Worm (Caenorhabditis elegans) whole organism, young adult: ENCODE data around the gene C47E12.10.

ENCODE experiments used
- B0035.1 ChIP-seq: sonication (generic microtip); optimal IDR thresholded peaks from 2 replicates; lab custom pipeline; 2016; ENCODE audit warnings: missing genetic modification characterization, mild to moderate bottlenecking, missing compliant biosample characterization, missing genotype, missing genetic modification reagents
- C06A6.2 ChIP-seq: fragments of 200-800 bp; sonication (Bioruptor generic); conservative IDR thresholded peaks from 2 replicates; pipeline ENCODE4 v1.3.6; 2022; ENCODE audit warnings: missing genetic modification characterization, missing compliant biosample characterization
- F52B5.7 ChIP-seq: sonication (generic microtip); optimal IDR thresholded peaks from 2 replicates; lab custom pipeline; 2016; ENCODE audit warnings: mild to moderate bottlenecking, missing genetic modification characterization, missing compliant biosample characterization
- F57A8.1 ChIP-seq: fragments of 200-800 bp; sonication (Bioruptor generic); optimal IDR thresholded peaks from 2 replicates; lab custom pipeline; 2018; ENCODE audit warnings: mild to moderate bottlenecking, missing genetic modification characterization, moderate library complexity, missing compliant biosample characterization
- F57C9.4 ChIP-seq: sonication (generic microtip); optimal IDR thresholded peaks from 2 replicates; lab custom pipeline; 2017; ENCODE audit warnings: mild to moderate bottlenecking, missing genetic modification characterization, missing compliant biosample characterization
- K12H6.12 ChIP-seq: fragments of 200-800 bp; sonication (Bioruptor generic); optimal IDR thresholded peaks from 2 replicates; lab custom pipeline; 2018; ENCODE audit warnings: mild to moderate bottlenecking, missing genetic modification characterization, missing compliant biosample characterization
- T26A5.8 ChIP-seq: sonication (generic microtip); optimal IDR thresholded peaks from 2 replicates; lab custom pipeline; 2016; ENCODE audit warnings: missing genetic modification characterization, missing compliant biosample characterization
- Y53F4B.3 ChIP-seq: fragments of 200-800 bp; sonication (Bioruptor generic); IDR thresholded peaks from 2 replicates; pipeline ENCODE4 v1.3.6; 2022; ENCODE audit warnings: missing genetic modification reagents, missing genetic modification characterization, missing compliant biosample characterization
- Y53G8AR.9 ChIP-seq: fragments of 200-800 bp; sonication (Bioruptor generic); conservative IDR thresholded peaks from 2 replicates; pipeline ENCODE4 v1.3.6; 2022; ENCODE audit warnings: missing genetic modification reagents, missing genetic modification characterization, missing compliant biosample characterization
- Y79H2A.3 ChIP-seq: fragments of 200-800 bp; sonication (Bioruptor generic); conservative IDR thresholded peaks from 2 replicates; pipeline ENCODE4 v1.3.6; 2022; ENCODE audit warnings: missing genetic modification reagents, missing genetic modification characterization, missing compliant biosample characterization
- akir-1 ChIP-seq: fragments of 200-800 bp; sonication (Bioruptor generic); optimal IDR thresholded peaks from 2 replicates; lab custom pipeline; 2018; ENCODE audit warnings: mild to moderate bottlenecking, missing genetic modification characterization, moderate library complexity, missing compliant biosample characterization
- ama-1 ChIP-seq, 3 experiments: fragments of 150-350 bp in 1 of 3; sonication (generic microtip) in 2 of 3; optimal IDR thresholded peaks; 2 replicates each; lab custom pipeline; 2014 to 2018; ENCODE audit warnings: missing biosample characterization in 2 of 3, missing genetic modification characterization in 2 of 3, missing genetic modification reagents in 2 of 3
- attf-5 ChIP-seq: fragments of 200-800 bp; sonication (Bioruptor generic); optimal IDR thresholded peaks from 2 replicates; lab custom pipeline; 2018; ENCODE audit warnings: mild to moderate bottlenecking, missing genetic modification characterization, missing compliant biosample characterization
- ceh-100 ChIP-seq: fragments of 200-800 bp; sonication (Bioruptor generic); IDR thresholded peaks from 2 replicates; pipeline ENCODE4 v1.3.6; 2022; ENCODE audit warnings: missing genetic modification reagents, missing genetic modification characterization, missing compliant biosample characterization
- ceh-40 ChIP-seq: fragments of 200-800 bp; sonication (Bioruptor generic); IDR thresholded peaks from 2 replicates; pipeline ENCODE4 v1.3.6; 2022; ENCODE audit warnings: missing genetic modification characterization, missing compliant biosample characterization
- ceh-79 ChIP-seq: sonication (generic microtip); optimal IDR thresholded peaks from 2 replicates; lab custom pipeline; 2017; ENCODE audit warnings: mild to moderate bottlenecking, missing genetic modification characterization, missing compliant biosample characterization
- egl-44 ChIP-seq: fragments of 200-800 bp; sonication (Bioruptor generic); IDR thresholded peaks from 2 replicates; pipeline ENCODE4 v1.3.6; 2022; ENCODE audit warnings: missing genetic modification reagents, missing genetic modification characterization, missing compliant biosample characterization
- egrh-3 ChIP-seq: fragments of 200-800 bp; sonication (Bioruptor generic); IDR thresholded peaks from 2 replicates; pipeline ENCODE4 v1.3.6; 2022; ENCODE audit warnings: missing genetic modification reagents, missing genetic modification characterization, missing compliant biosample characterization
- ekl-4 ChIP-seq: fragments of 200-800 bp; sonication (Bioruptor generic); IDR thresholded peaks from 2 replicates; pipeline ENCODE4 v1.3.6; 2022; ENCODE audit warnings: missing genetic modification reagents, missing genetic modification characterization, missing compliant biosample characterization
- gei-17 ChIP-seq: fragments of 200-800 bp; sonication (Bioruptor generic); optimal IDR thresholded peaks from 2 replicates; lab custom pipeline; 2018; ENCODE audit warnings: mild to moderate bottlenecking, missing genetic modification characterization, missing compliant biosample characterization
- hlh-12 ChIP-seq: sonication (generic microtip); optimal IDR thresholded peaks from 2 replicates; lab custom pipeline; 2016; ENCODE audit warnings: missing genetic modification characterization, missing compliant biosample characterization
- hmg-1.2 ChIP-seq: fragments of 200-800 bp; sonication (Bioruptor generic); IDR thresholded peaks from 2 replicates; pipeline ENCODE4 v1.3.6; 2022; ENCODE audit warnings: missing genetic modification reagents, missing genetic modification characterization, missing compliant biosample characterization
- let-607 ChIP-seq, 2 experiments: fragments of 200-800 bp in 1 of 2; sonication (Bioruptor generic) in 1 of 2; sonication (generic microtip) in 1 of 2; optimal IDR thresholded peaks; 2 replicates each; lab custom pipeline; 2016 to 2018; ENCODE audit warnings: mild to moderate bottlenecking in 2 of 2, missing compliant biosample characterization in 2 of 2, missing genetic modification characterization in 2 of 2, moderate library complexity in 2 of 2, missing genotype in 1 of 2
- lin-35 ChIP-seq, 3 experiments: fragments of 150-350 bp in 2 of 3; sonication (generic microtip) in 1 of 3; optimal IDR thresholded peaks; 2 replicates each; lab custom pipeline; 2014 to 2018; ENCODE audit warnings: missing biosample characterization in 3 of 3, missing genetic modification characterization in 3 of 3, missing genetic modification reagents in 3 of 3
- lin-40 ChIP-seq: sonication (generic microtip); optimal IDR thresholded peaks from 2 replicates; lab custom pipeline; 2016; ENCODE audit warnings: missing genetic modification characterization, mild to moderate bottlenecking, missing compliant biosample characterization, missing genotype, missing genetic modification reagents
- lin-54 ChIP-seq: fragments of 200-800 bp; sonication (Bioruptor generic); optimal IDR thresholded peaks from 2 replicates; lab custom pipeline; 2018; ENCODE audit warnings: mild to moderate bottlenecking, missing genetic modification characterization, missing compliant biosample characterization
- madf-10 ChIP-seq: sonication (generic microtip); optimal IDR thresholded peaks from 2 replicates; lab custom pipeline; 2016; ENCODE audit warnings: mild to moderate bottlenecking, missing genetic modification characterization, missing compliant biosample characterization
- madf-3 ChIP-seq: fragments of 200-800 bp; sonication (Bioruptor generic); IDR thresholded peaks from 2 replicates; pipeline ENCODE4 v1.3.6; 2022; ENCODE audit warnings: missing genetic modification reagents, missing genetic modification characterization, missing compliant biosample characterization
- nfyb-1 ChIP-seq: fragments of 200-800 bp; sonication (Bioruptor generic); IDR thresholded peaks from 2 replicates; pipeline ENCODE4 v1.3.6; 2022; ENCODE audit warnings: missing genetic modification reagents, missing genetic modification characterization, missing compliant biosample characterization
- nhr-179 ChIP-seq: sonication (generic microtip); optimal IDR thresholded peaks from 2 replicates; lab custom pipeline; 2016; ENCODE audit warnings: mild to moderate bottlenecking, missing genetic modification characterization, missing compliant biosample characterization
- nhr-80 ChIP-seq: sonication (generic microtip); optimal IDR thresholded peaks from 2 replicates; lab custom pipeline; 2016; ENCODE audit warnings: missing genetic modification characterization, missing compliant biosample characterization
- repo-1 ChIP-seq: sonication (generic microtip); optimal IDR thresholded peaks from 2 replicates; lab custom pipeline; 2017; ENCODE audit warnings: mild to moderate bottlenecking, missing genetic modification characterization, missing compliant biosample characterization
- sdz-38 ChIP-seq: sonication (generic microtip); optimal IDR thresholded peaks from 2 replicates; lab custom pipeline; 2016; ENCODE audit warnings: missing genotype, missing genetic modification characterization, missing compliant biosample characterization
- sea-2 ChIP-seq: fragments of 200-800 bp; sonication (Bioruptor generic); IDR thresholded peaks from 2 replicates; pipeline ENCODE4 v1.3.6; 2022; ENCODE audit warnings: missing genetic modification characterization, missing compliant biosample characterization
- snpc-1.3 ChIP-seq: sonication (generic microtip); optimal IDR thresholded peaks from 2 replicates; lab custom pipeline; 2017; ENCODE audit warnings: missing genetic modification characterization, mild to moderate bottlenecking, missing compliant biosample characterization, antibody characterized with exemption, moderate library complexity, missing genotype, missing genetic modification reagents; ENCODE audit not compliant: insufficient read depth
- somi-1 ChIP-seq: fragments of 200-800 bp; sonication (Bioruptor generic); optimal IDR thresholded peaks from 2 replicates; lab custom pipeline; 2018; ENCODE audit warnings: mild to moderate bottlenecking, missing genetic modification characterization, missing compliant biosample characterization
- sptf-2 ChIP-seq: fragments of 200-800 bp; sonication (Bioruptor generic); optimal IDR thresholded peaks from 2 replicates; lab custom pipeline; 2018; ENCODE audit warnings: mild to moderate bottlenecking, missing genetic modification characterization, missing compliant biosample characterization
- tbp1 ChIP-seq: fragments of 200-800 bp; sonication (Bioruptor generic); optimal IDR thresholded peaks from 2 replicates; lab custom pipeline; 2018; ENCODE audit warnings: mild to moderate bottlenecking, missing genetic modification characterization, missing compliant biosample characterization
- unc-130 ChIP-seq: sonication (generic microtip); optimal IDR thresholded peaks from 2 replicates; lab custom pipeline; 2016; ENCODE audit warnings: missing genetic modification reagents, missing genetic modification characterization, missing compliant biosample characterization
- zfh-2 ChIP-seq: fragments of 200-800 bp; sonication (Bioruptor generic); conservative IDR thresholded peaks from 2 replicates; pipeline ENCODE4 v1.3.6; 2022; ENCODE audit warnings: missing genetic modification reagents, missing genetic modification characterization, missing compliant biosample characterization
- ztf-18 ChIP-seq: sonication (generic microtip); optimal IDR thresholded peaks from 2 replicates; lab custom pipeline; 2016; ENCODE audit warnings: missing genotype, mild to moderate bottlenecking, missing genetic modification characterization, missing compliant biosample characterization
- ztf-22 ChIP-seq: fragments of 200-800 bp; sonication (Bioruptor generic); optimal IDR thresholded peaks from 2 replicates; lab custom pipeline; 2018; ENCODE audit warnings: mild to moderate bottlenecking, missing genetic modification characterization, moderate library complexity, missing compliant biosample characterization
- ztf-3 ChIP-seq: fragments of 200-800 bp; sonication (Bioruptor generic); optimal IDR thresholded peaks from 2 replicates; lab custom pipeline; 2018; ENCODE audit warnings: mild to moderate bottlenecking, missing genetic modification characterization, missing compliant biosample characterization

C47E12.10 gene

ce11 chrIV:9932055-9932454 is 40.5 kb upstream of the C47E12.10 start, which contains the start of the genes trmt-10A and F25H8.2 (continued):
- TF ChIP-seq ceh-100 (GFP tag; lab: Robert Waterston, UW): no peak
- no peak for TF ChIP-seq T26A5.8 (tag; lab: Kevin White, UChicago)
- TF ChIP-seq attf-5 (GFP tag; lab: Kevin White, UChicago): peak; percentile 54
- no peak for TF ChIP-seq nhr-80 (tag; lab: Kevin White, UChicago)
- no peak for TF ChIP-seq lin-35 (GFP tag; optimal IDR thresholded peaks at IDR 0.05; lab: Kevin White, UChicago)
- TF ChIP-seq zfh-2 (GFP tag; lab: Robert Waterston, UW): no peak
- no peak for TF ChIP-seq unc-130 (GFP tag; lab: Kevin White, UChicago)
- TF ChIP-seq, all 124 proteins: peak for 3

ce11 chrIV:9933580-9933979 is 39.0 kb upstream of the C47E12.10 start, which contains the start of gene spe-29:
Gene spe-29, plus strand, starts transcription at chrIV:9933880.
- TF ChIP-seq akir-1: no peak
- TF ChIP-seq let-607 (tag; optimal IDR thresholded peaks at IDR 0.05; lab: Kevin White, UChicago): no peak
- no peak for TF ChIP-seq Y53G8AR.9 (GFP tag; lab: Robert Waterston, UW)
- no peak for TF ChIP-seq ama-1 (optimal IDR thresholded peaks at IDR 0.05; lab: Kevin White, UChicago)
- TF ChIP-seq ama-1 (GFP tag; optimal IDR thresholded peaks at IDR 0.05; lab: Kevin White, UChicago): no peak
- TF ChIP-seq F57C9.4 (tag; lab: Kevin White, UChicago): no peak
- no peak for TF ChIP-seq sea-2
- no peak for TF ChIP-seq K12H6.12 (tag; lab: Kevin White, UChicago)
- no peak for TF ChIP-seq ztf-22 (GFP tag; lab: Kevin White, UChicago)
- no peak for TF ChIP-seq somi-1 (GFP tag; lab: Kevin White, UChicago)
- no peak for TF ChIP-seq gei-17
- no peak for TF ChIP-seq repo-1
- TF ChIP-seq lin-40 (tag; lab: Kevin White, UChicago): no peak

ce11 chrIV:9943214-9943613 is 29.4 kb upstream of the C47E12.10 start:
- TF ChIP-seq F57C9.4 (tag; lab: Kevin White, UChicago): no peak
- TF ChIP-seq hmg-1.2 (GFP tag; lab: Robert Waterston, UW): no peak
- no peak for TF ChIP-seq F52B5.7 (tag; lab: Kevin White, UChicago)
- no peak for TF ChIP-seq sptf-2 (GFP tag; lab: Kevin White, UChicago)
- TF ChIP-seq madf-3 (GFP tag; lab: Robert Waterston, UW): 0 out of 2 replicates have a peak, but pooled peaks have one; percentile 15
- no peak for TF ChIP-seq egrh-3 (GFP tag; lab: Robert Waterston, UW)

- TF ChIP-seq egrh-3 (GFP tag; lab: Robert Waterston, UW): no peak
- no peak for TF ChIP-seq tbp1 (GFP tag; lab: Kevin White, UChicago)
- no peak for TF ChIP-seq ceh-40
- TF ChIP-seq egl-44 (GFP tag; lab: Robert Waterston, UW): no peak
- TF ChIP-seq B0035.1 (tag; lab: Kevin White, UChicago): no peak
- no peak for TF ChIP-seq F57A8.1 (GFP tag; lab: Kevin White, UChicago)
- no peak for TF ChIP-seq ztf-18
- TF ChIP-seq ztf-3 (GFP tag; lab: Kevin White, UChicago): no peak
- TF ChIP-seq gei-17: no peak
Observed at ce11 chrIV:9944279-9944678, 28.3 kb upstream of the C47E12.10 start.

ce11 chrIV:9948035-9948434 is 24.6 kb upstream of the C47E12.10 start:
- TF ChIP-seq B0035.1 (tag; lab: Kevin White, UChicago) (no peak), madf-10 (no peak), Y53F4B.3 (GFP tag; lab: Robert Waterston, UW) (no peak), nfyb-1 (no peak), ekl-4 (GFP tag; lab: Robert Waterston, UW) (no peak), hlh-12 (tag; lab: Kevin White, UChicago) (no peak), madf-3 (GFP tag; lab: Robert Waterston, UW) (no peak), snpc-1.3 (tag; lab: Kevin White, UChicago) (no peak), C06A6.2 (GFP tag; lab: Robert Waterston, UW) (no peak), ceh-79 (no peak), repo-1 (no peak), lin-54 (GFP tag; lab: Kevin White, UChicago) (no peak), Y79H2A.3 (GFP tag; lab: Robert Waterston, UW) (no peak), sdz-38 (tag; lab: Kevin White, UChicago) (no peak), nhr-179 (tag; lab: Kevin White, UChicago) (no peak)
